Fruit fly (Drosophila melanogaster): Measurements from ENCODE around the gene CG6204.

The CG6204 gene

dm6 chr3R:24233366-24234161, 39.9 kb downstream of the CG6204 start (continued):
- TF ChIP-seq CG13424 (tag; optimal IDR thresholded peaks at IDR 0.05) (no peak), CG4424 (GFP tag; optimal IDR thresholded peaks at IDR 0.05) (no peak), CG7357 (GFP tag; IDR thresholded peaks at IDR 0.05) (no peak), CG7839 (tag; optimal IDR thresholded peaks at IDR 0.05) (no peak), CG15601 (tag; optimal IDR thresholded peaks at IDR 0.05) (no peak), Pdp1 (GFP tag; optimal IDR thresholded peaks at IDR 0.05) (no peak), NFAT (GFP tag; IDR thresholded peaks at IDR 0.05) (no peak), fd3F (GFP tag; optimal IDR thresholded peaks at IDR 0.05) (no peak), gsb-n (tag; optimal IDR thresholded peaks at IDR 0.05) (no peak), pum (GFP tag; optimal IDR thresholded peaks at IDR 0.05) (no peak), Lhr (GFP tag; optimal IDR thresholded peaks at IDR 0.05) (no peak), Sin3A (optimal IDR thresholded peaks at IDR 0.05) (no peak), CG10654 (GFP tag; optimal IDR thresholded peaks at IDR 0.05) (no peak), Awh (GFP tag; IDR thresholded peaks at IDR 0.05) (no peak), CG10366 (GFP tag; IDR thresholded peaks at IDR 0.05) (no peak), CG7786 (GFP tag; optimal IDR thresholded peaks at IDR 0.05) (no peak), CG10209 (GFP tag; optimal IDR thresholded peaks at IDR 0.05) (no peak), knrl (GFP tag; IDR thresholded peaks at IDR 0.05; ENCODE audit: partially characterized antibody) (no peak), NfI (GFP tag; optimal IDR thresholded peaks at IDR 0.05) (no peak), ro (GFP tag; IDR thresholded peaks at IDR 0.05) (no peak), HLHmδ (GFP tag; optimal IDR thresholded peaks at IDR 0.05) (no peak), Hr78 (GFP tag; optimal IDR thresholded peaks at IDR 0.05) (no peak), CG2129 (GFP tag; IDR thresholded peaks at IDR 0.05; ENCODE audit: partially characterized antibody) (no peak), Scr (GFP tag; IDR thresholded peaks at IDR 0.05; ENCODE audit: partially characterized antibody) (no peak), hbn (GFP tag; IDR thresholded peaks at IDR 0.05; ENCODE audit: partially characterized antibody) (no peak), HLH4C (GFP tag; IDR thresholded peaks at IDR 0.05; ENCODE audit: partially characterized antibody) (no peak), emc (GFP tag; optimal IDR thresholded peaks at IDR 0.05) (no peak), CG43689 (GFP tag; IDR thresholded peaks at IDR 0.05) (no peak), danr (GFP tag; IDR thresholded peaks at IDR 0.05) (no peak), CG10267 (tag; optimal IDR thresholded peaks at IDR 0.05) (no peak), CG30431 (GFP tag; optimal IDR thresholded peaks at IDR 0.05) (no peak), lola (GFP tag; optimal IDR thresholded peaks at IDR 0.05) (no peak), chif (GFP tag; optimal IDR thresholded peaks at IDR 0.05) (no peak), gsb (GFP tag; IDR thresholded peaks at IDR 0.05) (no peak), org-1 (GFP tag; optimal IDR thresholded peaks at IDR 0.05) (no peak), Ptx1 (GFP tag; IDR thresholded peaks at IDR 0.05) (no peak), da (GFP tag; optimal IDR thresholded peaks at IDR 0.05) (no peak), zen (tag; optimal IDR thresholded peaks at IDR 0.05) (no peak), CG30403 (GFP tag; optimal IDR thresholded peaks at IDR 0.05) (no peak), peb (GFP tag; IDR thresholded peaks at IDR 0.05) (no peak), lilli (GFP tag; optimal IDR thresholded peaks at IDR 0.05) (no peak), CG12659 (GFP tag; optimal IDR thresholded peaks at IDR 0.05) (peak; percentile 18), az2 (GFP tag; optimal IDR thresholded peaks at IDR 0.05) (no peak), CG7271 (tag; optimal IDR thresholded peaks at IDR 0.05) (no peak), E2f2 (GFP tag; IDR thresholded peaks at IDR 0.05) (no peak), Oaz (GFP tag; IDR thresholded peaks at IDR 0.05) (no peak), stwl (tag; optimal IDR thresholded peaks at IDR 0.05) (peak; percentile 19), pros (GFP tag; optimal IDR thresholded peaks at IDR 0.05) (no peak), gfzf (GFP tag; optimal IDR thresholded peaks at IDR 0.05) (no peak)
